Worm (Caenorhabditis elegans) whole organism, L4 larva: ENCODE results near the gene ins-5.
A peak's percentile ranks its signal among the peaks of the same experiment; 100 is the strongest.

Source experiments
- F37D6.2 ChIP-seq: sonication (generic microtip); optimal IDR thresholded peaks from 2 replicates; lab custom pipeline; 2016; ENCODE audit warnings: mild to moderate bottlenecking, missing genetic modification characterization, missing compliant biosample characterization
- T20F7.1 ChIP-seq: fragments of 200-800 bp; sonication (Bioruptor generic); optimal IDR thresholded peaks from 2 replicates; lab custom pipeline; 2018; ENCODE audit warnings: mild to moderate bottlenecking, missing genetic modification characterization, missing compliant biosample characterization
- Y48G9A.11 ChIP-seq: fragments of 200-800 bp; sonication (Bioruptor generic); IDR thresholded peaks from 2 replicates; pipeline ENCODE4 v1.3.6; 2022; ENCODE audit warnings: missing genetic modification reagents, missing genetic modification characterization, missing compliant biosample characterization
- ZK546.5 ChIP-seq, 2 experiments: sonication (generic microtip); optimal IDR thresholded peaks; 2 replicates each; lab custom pipeline; 2017; ENCODE audit warnings: missing biosample characterization in 2 of 2, missing genetic modification characterization in 2 of 2
- arid-1 ChIP-seq: fragments of 200-800 bp; sonication (Bioruptor generic); conservative IDR thresholded peaks from 2 replicates; pipeline ENCODE4 v1.3.6; 2022; ENCODE audit warnings: missing genetic modification reagents, missing genetic modification characterization, missing compliant biosample characterization
- attf-4 ChIP-seq: sonication (generic microtip); optimal IDR thresholded peaks from 3 replicates; lab custom pipeline; 2017; ENCODE audit warnings: missing biosample characterization, missing genetic modification characterization
- ceh-28 ChIP-seq: fragments of 150-350 bp; optimal IDR thresholded peaks from 2 replicates; lab custom pipeline; 2014; ENCODE audit warnings: missing biosample characterization, missing genetic modification reagents, missing genetic modification characterization
- ces-1 ChIP-seq: fragments of 150-350 bp; sonication (generic microtip); optimal IDR thresholded peaks from 4 replicates; lab custom pipeline; 2014; ENCODE audit warnings: missing biosample characterization, missing genetic modification reagents, missing genetic modification characterization
- daf-16 ChIP-seq, 3 experiments: sonication (generic microtip); optimal IDR thresholded peaks; 2 replicates each; lab custom pipeline; 2016 to 2017; ENCODE audit warnings: missing genetic modification characterization in 3 of 3, missing genetic modification reagents in 3 of 3, mild to moderate bottlenecking in 2 of 3, missing compliant biosample characterization in 2 of 3, missing biosample characterization in 1 of 3, moderate library complexity in 1 of 3
- daf-19 ChIP-seq: fragments of 200-800 bp; sonication (Bioruptor generic); conservative IDR thresholded peaks from 2 replicates; pipeline ENCODE4 v1.3.6; 2022; ENCODE audit warnings: missing genetic modification characterization, missing compliant biosample characterization
- dmd-9 ChIP-seq: fragments of 200-800 bp; sonication (Bioruptor generic); IDR thresholded peaks from 2 replicates; pipeline ENCODE4 v1.3.6; 2022; ENCODE audit warnings: missing genetic modification reagents, missing genetic modification characterization, missing compliant biosample characterization
- dve-1 ChIP-seq: sonication (generic microtip); optimal IDR thresholded peaks from 2 replicates; lab custom pipeline; 2017; ENCODE audit warnings: antibody characterized with exemption, mild to moderate bottlenecking, missing genetic modification characterization, missing compliant biosample characterization; ENCODE audit not compliant: insufficient read depth
- egl-43 ChIP-seq: fragments of 200-800 bp; sonication (Bioruptor generic); IDR thresholded peaks from 2 replicates; pipeline ENCODE4 v1.3.6; 2022; ENCODE audit warnings: missing genetic modification reagents, missing genetic modification characterization, missing compliant biosample characterization
- hif-1 ChIP-seq, 2 experiments: sonication (generic microtip); optimal IDR thresholded peaks; 2 replicates each; lab custom pipeline; 2016 to 2017; ENCODE audit warnings: missing compliant biosample characterization in 2 of 2, missing genetic modification characterization in 2 of 2, missing genetic modification reagents in 2 of 2, missing genotype in 2 of 2, mild to moderate bottlenecking in 1 of 2
- lin-13 ChIP-seq: fragments of 150-350 bp; optimal IDR thresholded peaks from 2 replicates; lab custom pipeline; 2014; ENCODE audit warnings: missing biosample characterization, missing genetic modification reagents, missing genetic modification characterization
- lin-29 ChIP-seq: fragments of 200-800 bp; sonication (Bioruptor generic); IDR thresholded peaks from 2 replicates; pipeline ENCODE4 v1.3.6; 2022; ENCODE audit warnings: missing genetic modification reagents, missing genetic modification characterization, missing compliant biosample characterization
- lin-39 ChIP-seq: fragments of 150-350 bp; optimal IDR thresholded peaks from 2 replicates; lab custom pipeline; 2014; ENCODE audit warnings: missing biosample characterization, missing genetic modification reagents, missing genetic modification characterization
- madf-9 ChIP-seq: fragments of 200-800 bp; sonication (Bioruptor generic); conservative IDR thresholded peaks from 2 replicates; pipeline ENCODE4 v1.3.6; 2022; ENCODE audit warnings: missing genetic modification reagents, missing genetic modification characterization, missing compliant biosample characterization
- mdl-1 ChIP-seq, 2 experiments: fragments of 150-350 bp in 1 of 2; sonication (generic microtip) in 1 of 2; optimal IDR thresholded peaks; 2 replicates each; lab custom pipeline; 2014 to 2017; ENCODE audit warnings: missing biosample characterization in 2 of 2, missing genetic modification characterization in 2 of 2
- mxl-3 ChIP-seq: fragments of 200-800 bp; sonication (Bioruptor generic); optimal IDR thresholded peaks from 2 replicates; lab custom pipeline; 2018; ENCODE audit warnings: mild to moderate bottlenecking, missing genetic modification characterization, missing compliant biosample characterization
- nhr-10 ChIP-seq: fragments of 150-350 bp; optimal IDR thresholded peaks from 2 replicates; lab custom pipeline; 2014; ENCODE audit warnings: missing biosample characterization, missing genetic modification characterization
- nhr-11 ChIP-seq: fragments of 150-350 bp; optimal IDR thresholded peaks from 2 replicates; lab custom pipeline; 2014; ENCODE audit warnings: missing biosample characterization, missing genetic modification characterization
- nhr-25 ChIP-seq: sonication (generic microtip); optimal IDR thresholded peaks from 2 replicates; lab custom pipeline; 2017; ENCODE audit warnings: missing genetic modification characterization, mild to moderate bottlenecking, missing compliant biosample characterization, antibody characterized with exemption, moderate library complexity, borderline replicate concordance; ENCODE audit not compliant: insufficient read depth
- nhr-41 ChIP-seq: fragments of 200-800 bp; sonication (Bioruptor generic); IDR thresholded peaks from 2 replicates; pipeline ENCODE4 v1.3.6; 2022; ENCODE audit warnings: missing genetic modification reagents, missing genetic modification characterization, missing compliant biosample characterization
- nhr-42 ChIP-seq: fragments of 200-800 bp; sonication (Bioruptor generic); IDR thresholded peaks from 2 replicates; pipeline ENCODE4 v1.3.6; 2022; ENCODE audit warnings: missing genetic modification characterization, missing compliant biosample characterization
- nhr-6 ChIP-seq: fragments of 150-350 bp; optimal IDR thresholded peaks from 2 replicates; lab custom pipeline; 2014; ENCODE audit warnings: missing biosample characterization, missing genetic modification characterization
- nhr-77 ChIP-seq: fragments of 150-350 bp; optimal IDR thresholded peaks from 2 replicates; lab custom pipeline; 2014; ENCODE audit warnings: missing biosample characterization, missing genetic modification characterization
- pqm-1 ChIP-seq: sonication (generic microtip); optimal IDR thresholded peaks from 2 replicates; lab custom pipeline; 2017; ENCODE audit warnings: missing biosample characterization, missing genetic modification characterization
- sdz-12 ChIP-seq: fragments of 200-800 bp; sonication (Bioruptor generic); optimal IDR thresholded peaks from 2 replicates; lab custom pipeline; 2018; ENCODE audit warnings: mild to moderate bottlenecking, missing genetic modification characterization, missing compliant biosample characterization
- snpc-4 ChIP-seq: fragments of 150-350 bp; optimal IDR thresholded peaks from 2 replicates; lab custom pipeline; 2014; ENCODE audit warnings: missing biosample characterization, missing genetic modification characterization
- spr-3 ChIP-seq: fragments of 200-800 bp; sonication (Bioruptor generic); optimal IDR thresholded peaks from 2 replicates; lab custom pipeline; 2018; ENCODE audit warnings: mild to moderate bottlenecking, missing genetic modification characterization, missing compliant biosample characterization
- tag-97 ChIP-seq: fragments of 200-800 bp; sonication (Bioruptor generic); IDR thresholded peaks from 2 replicates; pipeline ENCODE4 v1.3.6; 2022; ENCODE audit warnings: missing genetic modification characterization, missing compliant biosample characterization
- vab-7 ChIP-seq: fragments of 200-800 bp; sonication (Bioruptor generic); IDR thresholded peaks from 2 replicates; pipeline ENCODE4 v1.3.6; 2022; ENCODE audit warnings: missing genetic modification reagents, missing genetic modification characterization, missing compliant biosample characterization
- ztf-11 ChIP-seq: fragments of 150-350 bp; optimal IDR thresholded peaks from 2 replicates; lab custom pipeline; 2014; ENCODE audit warnings: missing biosample characterization, missing genetic modification characterization
- ztf-7 ChIP-seq: fragments of 150-350 bp; optimal IDR thresholded peaks from 2 replicates; lab custom pipeline; 2014; ENCODE audit warnings: missing biosample characterization, missing genetic modification characterization

Gene ins-5

DNA sequence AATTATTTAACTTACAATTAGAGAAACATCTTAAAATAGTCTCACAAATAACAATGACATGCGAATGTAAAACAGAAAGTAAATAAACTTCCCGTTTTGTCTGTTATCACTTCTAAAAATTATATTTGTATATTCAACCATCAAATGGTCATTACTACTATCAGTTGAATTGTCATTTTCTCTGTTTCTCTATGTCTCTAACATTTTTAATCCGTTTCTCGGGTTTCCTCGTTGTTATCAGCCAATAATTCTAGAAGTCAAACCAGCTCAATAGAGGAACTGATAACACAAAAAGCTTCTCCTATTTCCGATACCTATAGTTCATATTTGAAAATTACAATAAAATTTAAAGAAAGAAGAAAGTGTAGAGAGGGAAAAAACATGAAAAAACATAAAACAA is 29.3 kb downstream of the ins-5 start (continued):
- TF ChIP-seq dve-1 (tag; lab: Kevin White, UChicago): peak; percentile 99
- no peak for TF ChIP-seq ceh-28 (tag; lab: Kevin White, UChicago)
- no peak for TF ChIP-seq arid-1
- no peak for TF ChIP-seq snpc-4
- no peak for TF ChIP-seq lin-39
- TF ChIP-seq hif-1 (tag; optimal IDR thresholded peaks at IDR 0.05; lab: Kevin White, UChicago): peak in 1 of 2 experiments; percentile 10
- TF ChIP-seq mdl-1 (tag; optimal IDR thresholded peaks at IDR 0.05; lab: Kevin White, UChicago): peak in 1 of 2 experiments; percentile 62
- TF ChIP-seq nhr-77: peak; percentile 88
- TF ChIP-seq dmd-9 (GFP tag; lab: Robert Waterston, UW): no peak
- TF ChIP-seq nhr-41 (GFP tag; lab: Robert Waterston, UW): peak; percentile 60; the same call in 1 of the 2 replicates

DNA sequence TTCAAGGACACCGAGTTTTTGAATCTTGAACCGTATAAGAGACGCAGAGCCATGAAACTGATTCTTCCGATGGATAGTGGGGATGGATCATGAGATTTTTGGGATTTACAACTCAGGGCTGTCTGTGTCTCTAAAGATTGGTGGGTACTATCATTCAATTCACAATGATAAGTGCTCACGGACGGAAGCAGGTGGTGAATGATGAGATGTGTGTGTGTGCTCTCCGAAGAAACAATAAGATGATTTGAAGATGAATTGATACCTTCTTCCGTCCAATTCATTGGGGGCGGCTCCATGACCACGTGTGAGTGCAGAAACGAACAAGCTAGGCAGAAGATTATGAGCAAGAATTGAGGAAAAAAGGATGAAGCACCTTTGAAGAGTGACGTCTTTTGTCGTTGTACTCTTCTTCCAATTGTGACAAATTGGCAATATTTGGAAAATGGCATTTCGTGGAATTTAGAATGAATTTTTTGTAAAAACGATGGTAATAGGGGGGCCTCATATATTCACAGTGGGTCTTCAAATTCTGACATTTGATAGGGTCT is 31.3 kb downstream of the ins-5 start:
- TF ChIP-seq mxl-3 (GFP tag; lab: Kevin White, UChicago) (peak; percentile 67), ces-1 (GFP tag; lab: Kevin White, UChicago) (no peak), sdz-12 (GFP tag; lab: Kevin White, UChicago) (no peak), vab-7 (GFP tag; lab: Robert Waterston, UW) (no peak), ztf-7 (tag; lab: Kevin White, UChicago) (no peak), daf-19 (no peak), nhr-11 (tag; lab: Kevin White, UChicago) (peak; percentile 71)

DNA sequence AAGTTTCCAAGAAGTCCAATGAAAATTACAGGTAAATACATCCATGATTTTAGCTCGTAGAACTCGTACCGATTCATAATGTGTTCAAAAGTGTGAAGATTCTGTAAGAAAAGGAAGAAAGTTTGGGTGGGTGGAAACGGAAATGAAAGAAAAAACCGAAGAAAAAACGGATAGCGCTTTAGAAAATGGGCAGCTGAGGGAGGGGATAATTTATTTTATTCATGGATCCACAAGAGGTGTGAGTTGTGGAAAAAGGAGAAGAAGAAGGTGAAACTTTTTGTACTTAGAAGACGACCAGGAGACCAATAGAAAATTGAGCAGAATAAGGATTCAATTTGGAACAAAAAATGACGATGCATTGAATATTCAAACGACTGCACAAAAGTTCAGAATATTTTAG is 33.7 kb downstream of the ins-5 start, which contains the start of gene frpr-16:
frpr-16 (minus strand) TSS at position 101 of the 400 bp plus-strand sequence.
- TF ChIP-seq lin-13 (no peak), pqm-1 (tag; lab: Kevin White, UChicago) (no peak), lin-29 (GFP tag; lab: Robert Waterston, UW) (no peak), daf-16 (GFP tag; optimal IDR thresholded peaks at IDR 0.05; lab: Kevin White, UChicago) (no peak), daf-16 (tag; optimal IDR thresholded peaks at IDR 0.05; lab: Kevin White, UChicago) (no peak), egl-43 (GFP tag; lab: Robert Waterston, UW) (no peak), F37D6.2 (tag; lab: Kevin White, UChicago) (no peak), attf-4 (tag; lab: Kevin White, UChicago) (no peak), nhr-42 (GFP tag; lab: Robert Waterston, UW) (no peak)
- TF ChIP-seq, all 104 proteins: peak for 0

DNA sequence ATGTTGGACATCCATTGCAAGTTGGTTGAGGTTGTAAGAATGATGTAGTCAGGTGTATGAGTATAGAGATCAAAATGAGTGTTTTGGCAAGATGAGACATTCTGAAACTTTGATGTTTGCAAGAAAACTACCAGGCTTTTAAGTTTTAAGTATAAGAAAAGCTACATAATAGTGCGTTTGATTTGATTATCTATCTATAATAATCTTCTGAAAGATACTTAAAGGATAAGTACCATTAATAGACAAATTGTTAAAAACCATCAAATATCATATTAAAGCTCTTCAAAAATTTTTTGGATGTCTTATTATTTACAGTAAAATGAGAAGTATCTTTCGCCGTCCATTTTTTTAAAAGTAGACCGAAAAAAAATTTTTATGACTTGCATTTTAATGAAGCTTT is 45.8 kb downstream of the ins-5 start, which contains the start of gene R12C12.10:
R12C12.10 (minus strand) TSS at position 101 of the 400 bp plus-strand sequence.
- TF ChIP-seq tag-97 (GFP tag; lab: Robert Waterston, UW): no peak
- no peak for TF ChIP-seq nhr-10 (tag; lab: Kevin White, UChicago)
- TF ChIP-seq nhr-42 (GFP tag; lab: Robert Waterston, UW): no peak
- TF ChIP-seq daf-19: no peak
- no peak for TF ChIP-seq ZK546.5 (tag; optimal IDR thresholded peaks at IDR 0.05; lab: Kevin White, UChicago)

DNA sequence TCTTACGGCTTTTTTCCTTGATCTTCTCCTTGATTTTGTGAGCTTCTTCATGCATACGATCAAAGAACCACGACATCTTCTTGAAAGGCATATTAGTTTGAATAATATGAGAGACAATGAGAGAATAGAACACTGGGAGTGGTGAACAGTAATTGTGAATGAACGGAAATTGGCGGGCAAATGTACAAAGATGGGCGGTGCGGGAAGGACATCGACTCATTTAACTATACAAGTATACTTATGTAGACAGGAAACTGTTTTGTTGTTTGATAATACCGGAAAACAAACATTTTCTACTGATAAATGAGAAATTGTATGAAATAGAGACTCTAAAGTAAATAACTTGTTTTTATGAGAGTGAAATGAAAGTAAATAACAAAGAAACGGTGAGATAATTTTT is 47.7 kb downstream of the ins-5 start, which contains the start of gene R12C12.5:
R12C12.5 (minus strand) TSS at position 101 of the 400 bp plus-strand sequence.
- TF ChIP-seq nhr-6 (tag; lab: Kevin White, UChicago) (no peak), T20F7.1 (no peak), ztf-11 (no peak), ztf-7 (tag; lab: Kevin White, UChicago) (no peak), madf-9 (GFP tag; lab: Robert Waterston, UW) (no peak), nhr-25 (no peak), Y48G9A.11 (no peak), spr-3 (GFP tag; lab: Kevin White, UChicago) (no peak)
